Worm (Caenorhabditis elegans) whole organism, mixed stage, embryonic: ENCODE measurements around the gene hoe-1.

Experiments
- M03D4.4 ChIP-seq: sonication (generic microtip); optimal IDR thresholded peaks from 2 replicates; lab custom pipeline; 2017; ENCODE audit warnings: mild to moderate bottlenecking, missing genetic modification characterization, missing compliant biosample characterization
- bed-3 ChIP-seq: fragments of 200-800 bp; sonication (Bioruptor generic); optimal IDR thresholded peaks from 3 replicates; lab custom pipeline; 2018; ENCODE audit warnings: mild to moderate bottlenecking, missing genetic modification characterization, moderate library complexity, missing compliant biosample characterization
- blmp-1 ChIP-seq: fragments of 150-350 bp; optimal IDR thresholded peaks from 2 replicates; lab custom pipeline; 2014; ENCODE audit warnings: missing biosample characterization, missing genetic modification characterization
- ceh-39 ChIP-seq: fragments of 150-350 bp; optimal IDR thresholded peaks from 2 replicates; lab custom pipeline; 2014; ENCODE audit warnings: missing biosample characterization, missing genetic modification characterization
- ceh-43 ChIP-seq: fragments of 200-800 bp; sonication (Bioruptor generic); optimal IDR thresholded peaks from 2 replicates; lab custom pipeline; 2018; ENCODE audit warnings: mild to moderate bottlenecking, missing genetic modification characterization, moderate library complexity, missing compliant biosample characterization
- ceh-83 ChIP-seq: fragments of 200-800 bp; sonication (Bioruptor generic); optimal IDR thresholded peaks from 2 replicates; lab custom pipeline; 2018; ENCODE audit warnings: mild to moderate bottlenecking, missing genetic modification characterization, missing compliant biosample characterization
- ces-1 ChIP-seq: fragments of 150-350 bp; optimal IDR thresholded peaks from 2 replicates; lab custom pipeline; 2014; ENCODE audit warnings: missing biosample characterization, missing genetic modification reagents, missing genetic modification characterization
- cnd-1 ChIP-seq: fragments of 200-800 bp; sonication (Bioruptor generic); optimal IDR thresholded peaks from 2 replicates; lab custom pipeline; 2018; ENCODE audit warnings: mild to moderate bottlenecking, missing genetic modification characterization, missing compliant biosample characterization
- drap-1 ChIP-seq: fragments of 200-800 bp; sonication (Bioruptor generic); optimal IDR thresholded peaks from 3 replicates; lab custom pipeline; 2018; ENCODE audit warnings: mild to moderate bottlenecking, missing genetic modification characterization, missing compliant biosample characterization
- elt-1 ChIP-seq: sonication (generic microtip); optimal IDR thresholded peaks from 2 replicates; lab custom pipeline; 2017; ENCODE audit warnings: missing genetic modification characterization, mild to moderate bottlenecking, missing compliant biosample characterization, antibody characterized with exemption, moderate library complexity, borderline replicate concordance; ENCODE audit not compliant: insufficient read depth
- elt-3 ChIP-seq: fragments of 150-350 bp; optimal IDR thresholded peaks from 2 replicates; lab custom pipeline; 2014; ENCODE audit warnings: missing biosample characterization, missing genetic modification characterization
- flh-1 ChIP-seq: fragments of 200-800 bp; sonication (Bioruptor generic); optimal IDR thresholded peaks from 2 replicates; lab custom pipeline; 2018; ENCODE audit warnings: mild to moderate bottlenecking, missing genetic modification characterization, moderate library complexity, missing compliant biosample characterization
- ham-2 ChIP-seq: fragments of 200-800 bp; sonication (Bioruptor generic); optimal IDR thresholded peaks from 2 replicates; lab custom pipeline; 2018; ENCODE audit warnings: mild to moderate bottlenecking, missing genetic modification characterization, missing compliant biosample characterization
- hlh-1 ChIP-seq: fragments of 150-350 bp; optimal IDR thresholded peaks from 2 replicates; lab custom pipeline; 2014; ENCODE audit warnings: missing biosample characterization, missing genetic modification reagents, missing genetic modification characterization
- lin-13 ChIP-seq: fragments of 150-350 bp; optimal IDR thresholded peaks from 2 replicates; lab custom pipeline; 2014; ENCODE audit warnings: missing biosample characterization, missing genetic modification characterization
- lin-32 ChIP-seq: fragments of 200-800 bp; sonication (Bioruptor generic); optimal IDR thresholded peaks from 2 replicates; lab custom pipeline; 2018; ENCODE audit warnings: mild to moderate bottlenecking, missing genetic modification characterization, missing compliant biosample characterization
- lsy-2 ChIP-seq: fragments of 150-350 bp; optimal IDR thresholded peaks from 2 replicates; lab custom pipeline; 2014; ENCODE audit warnings: missing biosample characterization, missing genetic modification characterization
- mab-5 ChIP-seq: fragments of 150-350 bp; optimal IDR thresholded peaks from 2 replicates; lab custom pipeline; 2014; ENCODE audit warnings: missing biosample characterization, missing genetic modification characterization
- mep-1 ChIP-seq: fragments of 150-350 bp; optimal IDR thresholded peaks from 2 replicates; lab custom pipeline; 2017; ENCODE audit warnings: missing biosample characterization, missing genetic modification reagents, missing genetic modification characterization, inconsistent platforms
- mls-2 ChIP-seq: sonication (generic microtip); optimal IDR thresholded peaks from 2 replicates; lab custom pipeline; 2016; ENCODE audit warnings: mild to moderate bottlenecking, missing genetic modification characterization, moderate library complexity, missing compliant biosample characterization
- nhr-12 ChIP-seq: fragments of 150-350 bp; optimal IDR thresholded peaks from 2 replicates; lab custom pipeline; 2014; ENCODE audit warnings: missing biosample characterization, missing genetic modification characterization
- nhr-2 ChIP-seq: fragments of 150-350 bp; optimal IDR thresholded peaks from 2 replicates; lab custom pipeline; 2014; ENCODE audit warnings: missing biosample characterization, missing genetic modification characterization
- nhr-237 ChIP-seq: fragments of 150-350 bp; optimal IDR thresholded peaks from 2 replicates; lab custom pipeline; 2014; ENCODE audit warnings: missing biosample characterization, missing genetic modification characterization
- nhr-28 ChIP-seq: fragments of 150-350 bp; optimal IDR thresholded peaks from 2 replicates; lab custom pipeline; 2014; ENCODE audit warnings: missing biosample characterization, missing genetic modification characterization
- nhr-76 ChIP-seq: sonication (generic microtip); optimal IDR thresholded peaks from 2 replicates; lab custom pipeline; 2017; ENCODE audit warnings: missing biosample characterization, missing genetic modification characterization
- pha-4 ChIP-seq: fragments of 150-350 bp; optimal IDR thresholded peaks from 2 replicates; lab custom pipeline; 2018; ENCODE audit warnings: missing biosample characterization, missing genetic modification reagents, missing genetic modification characterization
- sem-2 ChIP-seq: fragments of 200-800 bp; sonication (Bioruptor generic); optimal IDR thresholded peaks from 2 replicates; lab custom pipeline; 2018; ENCODE audit warnings: mild to moderate bottlenecking, missing genetic modification characterization, missing compliant biosample characterization
- snpc-4 ChIP-seq: fragments of 150-350 bp; optimal IDR thresholded peaks from 2 replicates; lab custom pipeline; 2014; ENCODE audit warnings: missing biosample characterization, missing genetic modification characterization
- sptf-1 ChIP-seq: sonication (generic microtip); optimal IDR thresholded peaks from 2 replicates; lab custom pipeline; 2017; ENCODE audit warnings: mild to moderate bottlenecking, missing genetic modification characterization, moderate library complexity, missing compliant biosample characterization
- tbx-8 ChIP-seq: fragments of 200-800 bp; sonication (Bioruptor generic); optimal IDR thresholded peaks from 2 replicates; lab custom pipeline; 2018; ENCODE audit warnings: mild to moderate bottlenecking, missing genetic modification characterization, moderate library complexity, missing compliant biosample characterization
- unc-120 ChIP-seq: sonication (generic microtip); optimal IDR thresholded peaks from 2 replicates; lab custom pipeline; 2017; ENCODE audit warnings: missing genetic modification characterization, missing compliant biosample characterization; ENCODE audit not compliant: poor library complexity, severe bottlenecking
- unc-39 ChIP-seq: fragments of 150-350 bp; optimal IDR thresholded peaks from 2 replicates; lab custom pipeline; 2014; ENCODE audit warnings: missing biosample characterization, missing genetic modification characterization
- unc-62 ChIP-seq: fragments of 150-350 bp; optimal IDR thresholded peaks from 2 replicates; lab custom pipeline; 2014; ENCODE audit warnings: missing biosample characterization, missing genetic modification reagents, missing genetic modification characterization
- zip-8 ChIP-seq: fragments of 150-350 bp; optimal IDR thresholded peaks from 2 replicates; lab custom pipeline; 2014; ENCODE audit warnings: missing biosample characterization, missing genetic modification characterization
- ztf-11 ChIP-seq: fragments of 150-350 bp; optimal IDR thresholded peaks from 2 replicates; lab custom pipeline; 2014; ENCODE audit warnings: missing biosample characterization, missing genetic modification characterization

The hoe-1 gene

DNA sequence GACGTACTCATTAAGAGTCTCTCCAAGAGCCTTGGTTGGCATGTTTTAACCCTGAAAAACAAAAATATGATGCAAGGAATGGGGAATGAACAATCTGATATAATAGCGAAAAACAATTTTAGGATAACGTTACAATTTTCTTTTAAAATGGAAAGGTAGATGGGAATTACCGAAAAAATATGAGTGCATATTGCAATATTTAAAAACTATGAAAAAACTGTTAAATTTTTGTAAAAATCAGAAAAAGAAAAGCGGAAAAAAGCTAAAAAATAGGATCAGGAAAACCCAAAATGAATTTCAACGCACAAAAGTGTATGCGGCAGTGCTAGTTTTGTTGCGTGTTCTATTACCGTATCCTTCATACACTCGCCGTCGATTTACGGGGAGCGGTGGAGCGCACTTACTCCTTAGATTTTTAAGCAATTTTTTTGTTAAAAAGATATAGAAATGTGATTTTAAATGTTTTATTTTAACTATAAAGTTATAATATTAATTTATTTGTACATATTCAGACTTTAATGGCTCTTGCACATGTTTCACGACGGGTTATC lies 5.7 kb upstream of the hoe-1 start, which contains the start of the genes rpl-20 and Y17G9B.5:
Gene rpl-20 (minus strand): TSS at position 51 of the 551 bp plus-strand sequence.
Gene Y17G9B.5 (plus strand): TSS at position 513 of the 551 bp plus-strand sequence.
- peak; percentile 100 for TF ChIP-seq lin-13 (tag; lab: Kevin White, UChicago)
- peak; percentile 84 for TF ChIP-seq ztf-11
- TF ChIP-seq nhr-28 (tag; lab: Kevin White, UChicago) = peak; percentile 86
- peak; percentile 89 for TF ChIP-seq tbx-8 (GFP tag; lab: Kevin White, UChicago)
- TF ChIP-seq snpc-4 (tag; lab: Kevin White, UChicago) = no peak
- TF ChIP-seq lsy-2 = peak; percentile 100
- TF ChIP-seq drap-1 (GFP tag; lab: Kevin White, UChicago) = peak; percentile 93
- TF ChIP-seq nhr-2 (tag; lab: Kevin White, UChicago) = peak; percentile 61
- no peak for TF ChIP-seq zip-8 (tag; lab: Kevin White, UChicago)
- TF ChIP-seq bed-3 (GFP tag; lab: Kevin White, UChicago) = peak; percentile 66
- no peak for TF ChIP-seq nhr-12 (tag; lab: Kevin White, UChicago)
- TF ChIP-seq blmp-1 (tag; lab: Kevin White, UChicago) = peak; percentile 33
- peak; percentile 87 for TF ChIP-seq ceh-83
- peak; percentile 96 for TF ChIP-seq ces-1 (GFP tag; lab: Kevin White, UChicago)
- peak; percentile 95 for TF ChIP-seq cnd-1 (tag; lab: Kevin White, UChicago)
- no peak for TF ChIP-seq flh-1 (GFP tag; lab: Kevin White, UChicago)
- peak; percentile 73 for TF ChIP-seq hlh-1 (tag; lab: Kevin White, UChicago)
- TF ChIP-seq mep-1 (tag; lab: Kevin White, UChicago) = peak; percentile 100
- peak; percentile 99 for TF ChIP-seq nhr-237 (tag; lab: Kevin White, UChicago)
- peak; percentile 88 for TF ChIP-seq elt-3 (tag; lab: Kevin White, UChicago)
- TF ChIP-seq unc-39 (tag; lab: Kevin White, UChicago) = no peak
- TF ChIP-seq nhr-76 = peak; percentile 13
- TF ChIP-seq unc-62 = peak; percentile 87
- peak; percentile 89 for TF ChIP-seq mab-5
- peak; percentile 86 for TF ChIP-seq unc-120
- peak; percentile 97 for TF ChIP-seq sptf-1 (tag; lab: Kevin White, UChicago)
- peak; percentile 100 for TF ChIP-seq pha-4 (tag; lab: Kevin White, UChicago)
- peak; percentile 88 for TF ChIP-seq ceh-43 (GFP tag; lab: Kevin White, UChicago)
- TF ChIP-seq ceh-39 = peak; percentile 100
- peak; percentile 54 for TF ChIP-seq sem-2 (GFP tag; lab: Kevin White, UChicago)
- peak; percentile 94 for TF ChIP-seq M03D4.4 (tag; lab: Kevin White, UChicago)
- peak; percentile 78 for TF ChIP-seq lin-32 (GFP tag; lab: Kevin White, UChicago)
- peak; percentile 91 for TF ChIP-seq mls-2
- peak; percentile 67 for TF ChIP-seq elt-1 (tag; lab: Kevin White, UChicago)
- TF ChIP-seq ham-2 = peak; percentile 92

DNA sequence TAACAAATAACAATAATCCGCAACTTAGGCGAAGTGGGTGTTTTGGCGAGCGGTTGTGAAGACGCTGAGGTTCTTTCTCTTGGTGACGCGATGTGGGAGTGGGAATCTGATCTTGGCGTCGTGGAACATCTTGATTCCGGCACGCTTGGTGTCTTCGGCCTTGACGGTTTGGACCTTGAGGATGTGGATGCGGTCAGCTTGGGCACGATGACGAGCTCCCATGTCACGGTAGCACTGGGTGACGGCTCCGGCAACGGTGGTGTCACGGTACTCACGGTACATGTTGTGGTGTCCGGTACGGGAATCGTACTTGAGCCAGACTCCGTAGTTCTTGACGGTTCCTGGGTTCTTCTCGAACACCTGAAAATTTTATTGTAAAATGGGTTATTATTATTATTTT lies 5.1 kb upstream of the hoe-1 start:
- TF ChIP-seq nhr-2 (tag; lab: Kevin White, UChicago) (no peak), ceh-43 (GFP tag; lab: Kevin White, UChicago) (no peak)
- TF ChIP-seq, all 35 proteins: peak for 0

DNA sequence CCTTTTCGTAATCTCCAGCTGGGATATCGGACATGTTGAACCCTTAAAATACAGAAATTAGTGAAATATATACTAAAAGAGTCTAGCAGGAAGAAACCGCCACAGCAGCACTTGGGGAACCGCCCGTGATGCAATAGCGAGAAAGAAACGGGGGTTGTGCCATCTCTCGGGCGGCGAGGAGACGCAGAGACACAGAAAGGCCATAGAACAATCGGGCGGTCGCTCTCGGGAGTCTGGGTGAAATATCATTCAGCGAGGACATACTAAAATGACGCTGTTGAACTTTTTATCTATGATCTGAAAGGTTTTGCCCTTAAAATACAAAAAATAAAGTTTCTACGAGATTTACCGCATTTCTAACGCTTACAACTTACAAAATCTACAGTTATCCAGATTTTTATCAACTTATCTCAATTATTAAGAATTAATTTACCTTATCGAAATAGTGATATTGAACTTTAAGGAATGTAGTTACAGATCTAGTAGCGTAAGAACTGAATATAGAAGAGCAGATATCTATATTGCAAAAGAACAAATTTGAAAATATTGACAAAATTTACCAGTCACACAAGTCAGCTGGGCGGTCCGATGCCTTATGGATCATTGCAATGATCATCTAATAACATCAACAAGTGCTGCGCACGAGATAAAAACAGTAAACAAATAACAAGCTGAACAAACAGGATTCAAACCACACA lies 4.5 kb upstream of the hoe-1 start, which contains the start of gene cyc-2.1:
Gene cyc-2.1 (minus strand): TSS at position 605 of the 698 bp plus-strand sequence.
- TF ChIP-seq nhr-28 (tag; lab: Kevin White, UChicago) = no peak
- TF ChIP-seq ces-1 (GFP tag; lab: Kevin White, UChicago) = peak; percentile 22
- no peak for TF ChIP-seq unc-39 (tag; lab: Kevin White, UChicago)
- peak; percentile 30 for TF ChIP-seq zip-8 (tag; lab: Kevin White, UChicago)
- peak; percentile 22 for TF ChIP-seq pha-4 (tag; lab: Kevin White, UChicago)
- TF ChIP-seq drap-1 (GFP tag; lab: Kevin White, UChicago) = peak; percentile 33
- peak; percentile 76 for TF ChIP-seq lsy-2
- no peak for TF ChIP-seq tbx-8 (GFP tag; lab: Kevin White, UChicago)
- peak; percentile 31 for TF ChIP-seq M03D4.4 (tag; lab: Kevin White, UChicago)
- TF ChIP-seq sptf-1 (tag; lab: Kevin White, UChicago) = peak; percentile 58
- TF ChIP-seq ceh-83 = no peak
- TF ChIP-seq ceh-39 = no peak
- peak; percentile 55 for TF ChIP-seq mep-1 (tag; lab: Kevin White, UChicago)
- TF ChIP-seq flh-1 (GFP tag; lab: Kevin White, UChicago) = peak; percentile 4
- peak; percentile 6 for TF ChIP-seq nhr-237 (tag; lab: Kevin White, UChicago)
